Worm (Caenorhabditis elegans) whole organism, L2 larva: ENCODE results near the gene ZC196.4.

Experiments
- C34F6.9 ChIP-seq: fragments of 150-350 bp; optimal IDR thresholded peaks from 2 replicates; lab custom pipeline; 2014; ENCODE audit warnings: missing biosample characterization, missing genetic modification characterization
- F13H6.1 ChIP-seq: sonication (generic microtip); optimal IDR thresholded peaks from 2 replicates; lab custom pipeline; 2016; ENCODE audit warnings: missing genetic modification characterization, missing compliant biosample characterization
- R02D3.7 ChIP-seq: fragments of 150-350 bp; optimal IDR thresholded peaks from 2 replicates; lab custom pipeline; 2014; ENCODE audit warnings: missing biosample characterization, missing genetic modification characterization
- Y55F3AM.14 ChIP-seq: fragments of 200-800 bp; sonication (Bioruptor generic); optimal IDR thresholded peaks from 2 replicates; lab custom pipeline; 2018; ENCODE audit warnings: mild to moderate bottlenecking, missing genetic modification characterization, missing compliant biosample characterization
- alr-1 ChIP-seq: fragments of 150-350 bp; optimal IDR thresholded peaks from 2 replicates; lab custom pipeline; 2014; ENCODE audit warnings: missing biosample characterization, missing genetic modification characterization
- aly-2 ChIP-seq: fragments of 150-350 bp; optimal IDR thresholded peaks from 2 replicates; lab custom pipeline; 2014; ENCODE audit warnings: missing biosample characterization, missing genetic modification characterization
- blmp-1 ChIP-seq: sonication (generic microtip); optimal IDR thresholded peaks from 2 replicates; lab custom pipeline; 2017; ENCODE audit warnings: missing genetic modification characterization, mild to moderate bottlenecking, missing compliant biosample characterization, antibody characterized with exemption, moderate library complexity; ENCODE audit not compliant: insufficient read depth
- ceh-16 ChIP-seq: fragments of 150-350 bp; optimal IDR thresholded peaks from 2 replicates; lab custom pipeline; 2014; ENCODE audit warnings: missing biosample characterization, missing genetic modification characterization
- ceh-82 ChIP-seq: fragments of 150-350 bp; optimal IDR thresholded peaks from 2 replicates; lab custom pipeline; 2014; ENCODE audit warnings: missing biosample characterization, missing genetic modification characterization
- crh-2 ChIP-seq: sonication (generic microtip); optimal IDR thresholded peaks from 2 replicates; lab custom pipeline; 2017; ENCODE audit warnings: missing biosample characterization, missing genetic modification characterization
- dmd-4 ChIP-seq: sonication (generic microtip); optimal IDR thresholded peaks from 2 replicates; lab custom pipeline; 2017; ENCODE audit warnings: missing biosample characterization, missing genetic modification characterization
- egl-27 ChIP-seq: sonication (generic microtip); optimal IDR thresholded peaks from 3 replicates; lab custom pipeline; 2017; ENCODE audit warnings: missing biosample characterization, missing genetic modification reagents, missing genetic modification characterization
- fos-1 ChIP-seq: fragments of 150-350 bp; optimal IDR thresholded peaks from 2 replicates; lab custom pipeline; 2014; ENCODE audit warnings: missing biosample characterization, missing genetic modification characterization
- gmeb-1 ChIP-seq: fragments of 150-350 bp; optimal IDR thresholded peaks from 2 replicates; lab custom pipeline; 2014; ENCODE audit warnings: missing biosample characterization, missing genetic modification characterization
- lin-13 ChIP-seq: fragments of 150-350 bp; optimal IDR thresholded peaks from 2 replicates; lab custom pipeline; 2014; ENCODE audit warnings: missing biosample characterization, missing genetic modification reagents, missing genetic modification characterization
- lin-39 ChIP-seq: fragments of 150-350 bp; optimal IDR thresholded peaks from 2 replicates; lab custom pipeline; 2014; ENCODE audit warnings: missing biosample characterization, missing genetic modification reagents, missing genetic modification characterization
- mdl-1 ChIP-seq, 2 experiments: fragments of 150-350 bp in 1 of 2; sonication (generic microtip) in 1 of 2; optimal IDR thresholded peaks; 2 replicates each; lab custom pipeline; 2017; ENCODE audit warnings: missing biosample characterization in 2 of 2, missing genetic modification characterization in 2 of 2
- nhr-10 ChIP-seq: sonication (generic microtip); optimal IDR thresholded peaks from 2 replicates; lab custom pipeline; 2017; ENCODE audit warnings: missing biosample characterization, missing genetic modification characterization
- nhr-12 ChIP-seq: fragments of 150-350 bp; optimal IDR thresholded peaks from 2 replicates; lab custom pipeline; 2014; ENCODE audit warnings: missing biosample characterization, missing genetic modification characterization
- nhr-21 ChIP-seq: fragments of 150-350 bp; optimal IDR thresholded peaks from 2 replicates; lab custom pipeline; 2014; ENCODE audit warnings: missing biosample characterization, missing genetic modification characterization
- nhr-23 ChIP-seq: fragments of 150-350 bp; optimal IDR thresholded peaks from 2 replicates; lab custom pipeline; 2014; ENCODE audit warnings: missing biosample characterization, missing genetic modification reagents, missing genetic modification characterization
- nhr-237 ChIP-seq: fragments of 150-350 bp; optimal IDR thresholded peaks from 2 replicates; lab custom pipeline; 2014; ENCODE audit warnings: missing biosample characterization, missing genetic modification characterization
- nhr-25 ChIP-seq: fragments of 150-350 bp; sonication (generic microtip); optimal IDR thresholded peaks from 3 replicates; lab custom pipeline; 2014; ENCODE audit warnings: missing biosample characterization, missing genetic modification characterization
- nhr-6 ChIP-seq: fragments of 150-350 bp; optimal IDR thresholded peaks from 2 replicates; lab custom pipeline; 2014; ENCODE audit warnings: missing biosample characterization, missing genetic modification characterization
- peb-1 ChIP-seq: fragments of 150-350 bp; optimal IDR thresholded peaks from 2 replicates; lab custom pipeline; 2014; ENCODE audit warnings: missing biosample characterization, missing genetic modification characterization
- sem-4 ChIP-seq: fragments of 150-350 bp; optimal IDR thresholded peaks from 2 replicates; lab custom pipeline; 2014; ENCODE audit warnings: missing biosample characterization, missing genetic modification reagents, missing genetic modification characterization
- skn-1 ChIP-seq: sonication (generic microtip); optimal IDR thresholded peaks from 2 replicates; lab custom pipeline; 2017; ENCODE audit warnings: missing biosample characterization, missing genetic modification characterization
- sma-3 ChIP-seq: sonication (generic microtip); optimal IDR thresholded peaks from 2 replicates; lab custom pipeline; 2016; ENCODE audit warnings: missing genetic modification reagents, missing genetic modification characterization, missing compliant biosample characterization
- sma-9 ChIP-seq, 2 experiments: fragments of 150-350 bp in 1 of 2; sonication (generic microtip) in 1 of 2; optimal IDR thresholded peaks; 2 replicates each; lab custom pipeline; 2014 to 2016; ENCODE audit warnings: missing genetic modification characterization in 2 of 2, mild to moderate bottlenecking in 1 of 2, missing biosample characterization in 1 of 2, missing compliant biosample characterization in 1 of 2, missing genetic modification reagents in 1 of 2, moderate library complexity in 1 of 2
- snpc-4 ChIP-seq: fragments of 150-350 bp; optimal IDR thresholded peaks from 2 replicates; lab custom pipeline; 2014; ENCODE audit warnings: missing biosample characterization, missing genetic modification characterization
- unc-55 ChIP-seq: fragments of 150-350 bp; sonication (generic microtip); optimal IDR thresholded peaks from 3 replicates; lab custom pipeline; 2014; ENCODE audit warnings: missing biosample characterization, missing genetic modification reagents, missing genetic modification characterization
- unc-62 ChIP-seq: fragments of 150-350 bp; optimal IDR thresholded peaks from 2 replicates; lab custom pipeline; 2014; ENCODE audit warnings: missing biosample characterization, missing genetic modification reagents, missing genetic modification characterization
- zag-1 ChIP-seq: fragments of 150-350 bp; optimal IDR thresholded peaks from 2 replicates; lab custom pipeline; 2014; ENCODE audit warnings: missing biosample characterization, missing genetic modification characterization
- ztf-11 ChIP-seq: sonication (generic microtip); optimal IDR thresholded peaks from 2 replicates; lab custom pipeline; 2017; ENCODE audit warnings: missing biosample characterization, missing genetic modification characterization
- ztf-4 ChIP-seq: fragments of 150-350 bp; optimal IDR thresholded peaks from 2 replicates; lab custom pipeline; 2014; ENCODE audit warnings: missing biosample characterization, missing genetic modification characterization

Gene ZC196.4

ce11 chrV:8762861-8763260, 30.0 kb downstream of the ZC196.4 start, which contains the start of gene B0507.8:
TSS of gene B0507.8 (minus strand) at chrV:8762961.
- no peak for TF ChIP-seq Y55F3AM.14 (GFP tag; lab: Kevin White, UChicago)
- TF ChIP-seq ceh-82 (tag; lab: Kevin White, UChicago): no peak
- TF ChIP-seq zag-1 (tag; lab: Kevin White, UChicago): no peak

- TF ChIP-seq sem-4 (tag; lab: Kevin White, UChicago): no peak
- no peak for TF ChIP-seq mdl-1 (tag; optimal IDR thresholded peaks at IDR 0.05; lab: Kevin White, UChicago)
- TF ChIP-seq crh-2 (tag; lab: Kevin White, UChicago): no peak
- TF ChIP-seq lin-39 (tag; lab: Kevin White, UChicago): no peak
- TF ChIP-seq alr-1 (tag; lab: Kevin White, UChicago): no peak
- TF ChIP-seq sma-9 (GFP tag; optimal IDR thresholded peaks at IDR 0.05; lab: Kevin White, UChicago): no peak
- no peak for TF ChIP-seq sma-9 (tag; optimal IDR thresholded peaks at IDR 0.05; lab: Kevin White, UChicago)
- TF ChIP-seq C34F6.9: no peak
- TF ChIP-seq nhr-12 (tag; lab: Kevin White, UChicago): no peak
- no peak for TF ChIP-seq unc-62 (GFP tag; lab: Kevin White, UChicago)
- no peak for TF ChIP-seq snpc-4 (tag; lab: Kevin White, UChicago)
- TF ChIP-seq F13H6.1 (tag; lab: Kevin White, UChicago): no peak
- no peak for TF ChIP-seq fos-1 (tag; lab: Kevin White, UChicago)
- TF ChIP-seq sma-3 (GFP tag; lab: Kevin White, UChicago): no peak
- no peak for TF ChIP-seq ceh-82 (tag; lab: Kevin White, UChicago)
- TF ChIP-seq nhr-6 (tag; lab: Kevin White, UChicago): no peak
- no peak for TF ChIP-seq nhr-25 (tag; lab: Kevin White, UChicago)
Measured at ce11 chrV:8765938-8766337, 33.0 kb downstream of the ZC196.4 start, which contains the start of gene B0507.9. TSS of gene B0507.9 (minus strand) at chrV:8766038.

- TF ChIP-seq blmp-1 (tag; lab: Kevin White, UChicago): no peak
- TF ChIP-seq aly-2 (tag; lab: Kevin White, UChicago): no peak
- TF ChIP-seq unc-55 (GFP tag; lab: Kevin White, UChicago): peak; percentile 44
- TF ChIP-seq snpc-4 (tag; lab: Kevin White, UChicago): no peak
- TF ChIP-seq lin-13 (GFP tag; lab: Kevin White, UChicago): no peak
- TF ChIP-seq alr-1 (tag; lab: Kevin White, UChicago): no peak
Measured at ce11 chrV:8767041-8767440, 34.1 kb downstream of the ZC196.4 start.

ce11 chrV:8767493-8767892, 34.6 kb downstream of the ZC196.4 start:
- TF ChIP-seq sma-9 (GFP tag; optimal IDR thresholded peaks at IDR 0.05; lab: Kevin White, UChicago) (peak; percentile 34), sma-9 (tag; optimal IDR thresholded peaks at IDR 0.05; lab: Kevin White, UChicago) (no peak), nhr-237 (tag; lab: Kevin White, UChicago) (no peak), crh-2 (tag; lab: Kevin White, UChicago) (peak; percentile 32), C34F6.9 (no peak), fos-1 (tag; lab: Kevin White, UChicago) (peak; percentile 63)

- TF ChIP-seq fos-1 (tag; lab: Kevin White, UChicago) (peak; percentile 98), sma-9 (GFP tag; optimal IDR thresholded peaks at IDR 0.05; lab: Kevin White, UChicago) (peak; percentile 91), sma-9 (tag; optimal IDR thresholded peaks at IDR 0.05; lab: Kevin White, UChicago) (no peak), nhr-237 (tag; lab: Kevin White, UChicago) (no peak), gmeb-1 (tag; lab: Kevin White, UChicago) (peak; percentile 20), skn-1 (tag; lab: Kevin White, UChicago) (peak; percentile 50), blmp-1 (tag; lab: Kevin White, UChicago) (no peak), crh-2 (tag; lab: Kevin White, UChicago) (peak; percentile 66), sma-3 (GFP tag; lab: Kevin White, UChicago) (peak; percentile 43), F13H6.1 (tag; lab: Kevin White, UChicago) (peak; percentile 65), egl-27 (tag; lab: Kevin White, UChicago) (peak; percentile 48)
Measured at ce11 chrV:8768481-8768959, 35.6 kb downstream of the ZC196.4 start, which contains the start of gene B0507.3. TSS of gene B0507.3 (plus strand) at chrV:8768909.

- no peak for TF ChIP-seq nhr-25 (tag; lab: Kevin White, UChicago)
- TF ChIP-seq sma-3 (GFP tag; lab: Kevin White, UChicago): no peak
- TF ChIP-seq nhr-23 (tag; lab: Kevin White, UChicago): no peak
- TF ChIP-seq unc-62 (GFP tag; lab: Kevin White, UChicago): no peak
- TF ChIP-seq sma-9 (GFP tag; optimal IDR thresholded peaks at IDR 0.05; lab: Kevin White, UChicago): peak; percentile 88
- no peak for TF ChIP-seq sma-9 (tag; optimal IDR thresholded peaks at IDR 0.05; lab: Kevin White, UChicago)
- no peak for TF ChIP-seq skn-1 (tag; lab: Kevin White, UChicago)
- no peak for TF ChIP-seq ceh-16 (tag; lab: Kevin White, UChicago)
- TF ChIP-seq snpc-4 (tag; lab: Kevin White, UChicago): no peak
- TF ChIP-seq ceh-82 (tag; lab: Kevin White, UChicago): no peak
- TF ChIP-seq alr-1 (tag; lab: Kevin White, UChicago): no peak
- no peak for TF ChIP-seq peb-1
- no peak for TF ChIP-seq nhr-21 (tag; lab: Kevin White, UChicago)
- no peak for TF ChIP-seq ztf-4
- no peak for TF ChIP-seq R02D3.7 (tag; lab: Kevin White, UChicago)
- no peak for TF ChIP-seq ztf-11 (tag; lab: Kevin White, UChicago)
- no peak for TF ChIP-seq sem-4 (tag; lab: Kevin White, UChicago)
- TF ChIP-seq fos-1 (tag; lab: Kevin White, UChicago): peak; percentile 93
- no peak for TF ChIP-seq egl-27 (tag; lab: Kevin White, UChicago)
- no peak for TF ChIP-seq nhr-10 (tag; lab: Kevin White, UChicago)
- TF ChIP-seq nhr-237 (tag; lab: Kevin White, UChicago): no peak
- TF ChIP-seq gmeb-1 (tag; lab: Kevin White, UChicago): peak; percentile 40
- TF ChIP-seq zag-1 (tag; lab: Kevin White, UChicago): no peak
- no peak for TF ChIP-seq lin-39 (tag; lab: Kevin White, UChicago)
- no peak for TF ChIP-seq Y55F3AM.14 (GFP tag; lab: Kevin White, UChicago)
- TF ChIP-seq unc-55 (GFP tag; lab: Kevin White, UChicago): no peak
- TF ChIP-seq crh-2 (tag; lab: Kevin White, UChicago): peak; percentile 91
- no peak for TF ChIP-seq dmd-4
- peak; percentile 22 for TF ChIP-seq F13H6.1 (tag; lab: Kevin White, UChicago)
Measured at ce11 chrV:8769154-8769553, 36.2 kb downstream of the ZC196.4 start.
